Worm (Caenorhabditis elegans): ENCODE measurements around the gene ddx-23.

Gene ddx-23

ce11 chrIII:5843662-5844061 is 9.4 kb downstream of the ddx-23 start:
- no peak for TF ChIP-seq unc-62 (GFP tag; optimal IDR thresholded peaks at IDR 0.05)

- no peak for TF ChIP-seq unc-62 (GFP tag; optimal IDR thresholded peaks at IDR 0.05)
Observed at ce11 chrIII:5842920-5843319, 10.1 kb downstream of the ddx-23 start.

ce11 chrIII:5841676-5842075 is 11.4 kb downstream of the ddx-23 start:
- TF ChIP-seq unc-62 (GFP tag; optimal IDR thresholded peaks at IDR 0.05): no peak

ce11 chrIII:5840815-5841573 is 12.1 kb downstream of the ddx-23 start:
- no peak for TF ChIP-seq unc-62 (GFP tag; optimal IDR thresholded peaks at IDR 0.05)

- TF ChIP-seq unc-62 (GFP tag; optimal IDR thresholded peaks at IDR 0.05): no peak
Observed at ce11 chrIII:5840277-5840676, 12.8 kb downstream of the ddx-23 start.

ce11 chrIII:5839598-5839997 is 13.5 kb downstream of the ddx-23 start:
- TF ChIP-seq unc-62 (GFP tag; optimal IDR thresholded peaks at IDR 0.05): no peak

ce11 chrIII:5839147-5839546 is 13.9 kb downstream of the ddx-23 start:
- no peak for TF ChIP-seq unc-62 (GFP tag; optimal IDR thresholded peaks at IDR 0.05)

ce11 chrIII:5838159-5839046 is 14.7 kb downstream of the ddx-23 start:
- no peak for TF ChIP-seq unc-62 (GFP tag; optimal IDR thresholded peaks at IDR 0.05)

- TF ChIP-seq unc-62 (GFP tag; optimal IDR thresholded peaks at IDR 0.05): no peak
Observed at ce11 chrIII:5836816-5837215, 16.3 kb downstream of the ddx-23 start, which contains the start of gene W04D12.1. W04D12.1 (plus strand) TSS chrIII:5836926.

DNA sequence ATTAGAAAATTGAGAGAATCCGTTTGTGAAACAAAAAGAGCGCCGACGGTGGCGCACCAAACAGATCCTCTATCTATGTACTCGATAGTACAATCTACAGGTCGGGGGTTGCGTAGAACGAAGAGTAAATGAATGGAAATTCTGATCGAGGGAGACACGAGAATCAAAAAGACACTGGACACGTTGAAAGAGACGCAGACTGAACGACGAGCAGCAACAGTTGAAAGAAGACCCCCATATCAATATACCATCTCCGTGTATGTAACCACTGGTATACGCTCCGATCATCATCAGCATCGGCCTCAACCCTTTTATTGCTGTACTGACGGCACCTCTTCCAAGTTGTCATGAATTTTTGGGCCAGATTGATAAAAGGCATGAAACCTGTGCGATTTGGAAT is 16.8 kb downstream of the ddx-23 start:
- no peak for TF ChIP-seq unc-62 (GFP tag; optimal IDR thresholded peaks at IDR 0.05)

DNA sequence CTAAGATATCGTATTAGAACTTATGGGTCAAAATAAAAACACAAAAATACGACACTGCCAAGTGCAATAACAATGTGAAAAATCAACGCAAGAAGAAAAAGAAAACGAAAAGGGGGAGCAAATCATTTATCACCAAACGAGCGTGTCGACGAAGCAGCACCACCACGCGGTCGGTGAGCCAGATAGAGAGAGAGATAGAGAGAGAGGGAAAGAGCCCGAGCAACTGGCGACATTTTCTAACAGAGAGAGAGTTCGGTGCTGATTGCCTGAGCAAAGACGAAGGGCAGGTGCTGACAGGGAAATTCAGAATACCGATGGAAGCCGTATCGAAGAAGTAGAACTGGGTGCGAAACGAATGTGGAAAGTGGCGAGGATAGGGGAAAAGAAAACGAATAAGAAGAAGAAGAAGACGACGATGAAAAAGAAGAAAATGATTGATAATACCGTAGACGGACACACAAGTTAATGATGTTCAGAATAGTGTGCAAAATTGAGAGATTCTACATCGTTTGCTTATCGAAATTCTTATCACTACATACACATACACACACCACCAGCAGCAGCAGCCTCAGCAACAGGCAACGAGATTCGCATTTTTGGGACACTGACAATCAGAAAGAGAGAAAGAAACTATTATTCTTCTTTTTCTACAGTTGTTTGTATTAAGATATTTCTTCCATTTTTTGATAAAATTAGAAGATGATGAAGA is 17.8 kb downstream of the ddx-23 start:
- no peak for TF ChIP-seq unc-62 (GFP tag; optimal IDR thresholded peaks at IDR 0.05)

DNA sequence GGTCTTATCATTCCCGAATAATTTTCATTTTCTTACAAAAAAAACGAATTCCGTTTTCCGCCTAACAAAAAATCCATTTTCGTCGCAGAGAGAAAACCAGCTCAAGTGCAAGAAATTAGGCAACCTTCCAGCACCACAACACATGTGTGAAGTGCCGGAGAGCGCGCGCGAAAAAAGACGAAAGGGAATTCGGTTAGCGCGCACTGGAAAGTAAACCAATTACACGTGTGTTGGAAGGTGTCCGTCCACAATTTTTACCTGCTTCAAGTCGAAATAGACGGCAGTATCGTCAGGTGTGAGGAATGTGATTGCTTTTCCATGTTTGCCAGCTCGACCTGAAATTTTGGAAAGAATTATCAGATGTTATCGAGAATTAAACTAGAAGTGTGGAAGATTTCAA is 18.4 kb downstream of the ddx-23 start:
- TF ChIP-seq unc-62 (GFP tag; optimal IDR thresholded peaks at IDR 0.05): no peak

- TF ChIP-seq unc-62 (GFP tag; optimal IDR thresholded peaks at IDR 0.05): no peak
Observed at ce11 chrIII:5834053-5834452, 19.0 kb downstream of the ddx-23 start, which contains the start of gene R12B2.6. R12B2.6 (minus strand) TSS chrIII:5834153.

- TF ChIP-seq unc-62 (GFP tag; optimal IDR thresholded peaks at IDR 0.05): no peak
Observed at ce11 chrIII:5833376-5833775, 19.7 kb downstream of the ddx-23 start, which contains the start of the genes R12B2.13 and mdt-15. R12B2.13 (minus strand) TSS chrIII:5833476. mdt-15 (minus strand) TSS chrIII:5833751.

DNA sequence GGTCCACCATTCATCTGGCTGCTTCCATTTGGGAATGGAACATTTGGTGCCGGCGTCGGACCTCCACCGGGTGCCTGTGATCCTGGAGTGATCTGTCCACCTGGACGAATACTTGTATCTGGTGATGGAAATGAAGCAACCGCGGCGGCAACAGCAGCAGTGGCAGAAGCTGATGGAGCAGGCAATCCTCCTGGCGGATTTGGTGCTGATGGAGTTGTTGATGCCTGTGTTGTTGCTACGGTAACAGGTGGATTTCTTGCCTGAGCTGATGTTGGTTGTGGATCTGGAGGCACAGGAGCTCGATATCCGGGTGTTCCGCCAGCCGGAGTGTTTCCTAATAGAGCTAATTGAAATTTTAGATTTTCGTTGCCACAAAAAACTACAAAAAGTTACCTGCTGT is 20.6 kb downstream of the ddx-23 start:
- TF ChIP-seq unc-62 (GFP tag; optimal IDR thresholded peaks at IDR 0.05): no peak

DNA sequence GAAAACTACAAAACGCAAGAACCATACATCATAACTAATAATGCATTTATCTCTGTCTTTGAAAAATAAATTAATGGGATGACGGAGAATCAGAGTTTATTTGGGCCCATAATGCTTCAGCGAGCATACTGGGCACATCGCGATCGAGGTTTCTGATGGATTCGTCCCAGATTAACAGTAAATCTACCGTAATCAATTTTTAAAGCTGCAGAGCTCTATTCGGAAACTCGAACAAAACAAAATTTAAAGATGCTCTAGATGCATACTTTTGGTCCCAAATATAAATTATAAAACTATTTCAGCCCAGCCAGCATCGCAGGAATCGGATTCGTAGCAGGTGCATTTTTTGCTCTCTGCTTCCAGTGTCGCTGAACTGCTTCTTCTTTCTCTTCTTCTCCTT is 25.0 kb downstream of the ddx-23 start:
- TF ChIP-seq unc-62 (GFP tag; optimal IDR thresholded peaks at IDR 0.05): no peak

Data from whole organism, dauer.